Fruit fly (Drosophila melanogaster) whole organism, wandering third instar larva: ENCODE results near the gene CG4424.

ENCODE experiments used
- CG32264 ChIP-seq: fragments of 200-800 bp; sonication (Bioruptor generic); optimal IDR thresholded peaks from 2 replicates; lab custom pipeline; 2016; ENCODE audit warnings: missing biosample characterization, missing genetic modification characterization
- GATAd ChIP-seq: sonication (Bioruptor generic); optimal IDR thresholded peaks from 2 replicates; lab custom pipeline; 2016; ENCODE audit warnings: missing biosample characterization, missing genetic modification characterization
- Hr83 ChIP-seq: fragments of 200-300 bp; sonication (Bioruptor generic); optimal IDR thresholded peaks from 2 replicates; lab custom pipeline; 2016; ENCODE audit warnings: missing biosample characterization, mild to moderate bottlenecking, missing genetic modification characterization, moderate library complexity; ENCODE audit not compliant: poor library complexity, severe bottlenecking
- OdsH ChIP-seq: fragments of 200-800 bp; sonication (Bioruptor generic); optimal IDR thresholded peaks from 2 replicates; lab custom pipeline; 2016; ENCODE audit warnings: missing biosample characterization, mild to moderate bottlenecking, missing genetic modification characterization
- br ChIP-seq: fragments of 200-800 bp; sonication (Bioruptor generic); optimal IDR thresholded peaks from 2 replicates; lab custom pipeline; 2016; ENCODE audit warnings: missing biosample characterization, missing genetic modification characterization
- foxo ChIP-seq, 2 experiments: fragments of 200-800 bp; sonication (Bioruptor generic); optimal IDR thresholded peaks; 2 replicates in 1 of 2; 3 replicates in 1 of 2; lab custom pipeline; 2016 to 2017; ENCODE audit warnings: missing biosample characterization in 2 of 2, missing genetic modification characterization in 2 of 2
- fru ChIP-seq: fragments of 200-800 bp; sonication (Bioruptor generic); optimal IDR thresholded peaks from 3 replicates; lab custom pipeline; 2016; ENCODE audit warnings: missing biosample characterization, mild to moderate bottlenecking, missing genetic modification characterization
- jim ChIP-seq: fragments of 175-275, 200-325 bp; sonication (Bioruptor generic); optimal IDR thresholded peaks from 2 replicates; lab custom pipeline; 2016; ENCODE audit warnings: missing biosample characterization, mild to moderate bottlenecking, missing genetic modification characterization
- rgr ChIP-seq: fragments of 200-800 bp; sonication (Bioruptor generic); optimal IDR thresholded peaks from 3 replicates; lab custom pipeline; 2016; ENCODE audit warnings: missing biosample characterization, mild to moderate bottlenecking, missing genetic modification characterization
- sv ChIP-seq: fragments of 200-800 bp; sonication (Bioruptor generic); optimal IDR thresholded peaks from 3 replicates; lab custom pipeline; 2016; ENCODE audit warnings: missing biosample characterization, missing genetic modification characterization
- tai ChIP-seq: sonication (Bioruptor generic); optimal IDR thresholded peaks from 2 replicates; lab custom pipeline; 2016; ENCODE audit warnings: missing biosample characterization, missing genetic modification characterization

CG4424 gene

DNA sequence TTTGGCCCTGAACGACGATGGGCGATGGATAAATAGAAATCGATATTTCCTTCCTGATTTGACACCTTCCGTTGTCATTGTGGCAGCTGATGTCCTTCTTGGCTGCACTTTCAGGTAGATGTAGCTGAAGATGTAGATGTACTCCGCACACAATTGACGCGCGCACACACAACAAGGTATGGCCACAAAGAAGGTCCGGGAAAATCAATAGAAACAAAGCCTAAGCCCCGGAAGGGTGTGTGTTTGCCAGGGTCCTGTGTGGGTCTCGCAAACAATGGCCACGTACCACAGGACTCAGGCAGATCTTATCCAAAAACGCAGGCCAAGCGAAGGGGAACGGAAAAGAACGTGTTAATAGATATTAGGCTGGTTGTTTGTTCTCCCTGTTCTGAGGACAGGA is 32.4 kb downstream of the CG4424 start:
- no peak for TF ChIP-seq OdsH (GFP tag; lab: Kevin White, UChicago)

DNA sequence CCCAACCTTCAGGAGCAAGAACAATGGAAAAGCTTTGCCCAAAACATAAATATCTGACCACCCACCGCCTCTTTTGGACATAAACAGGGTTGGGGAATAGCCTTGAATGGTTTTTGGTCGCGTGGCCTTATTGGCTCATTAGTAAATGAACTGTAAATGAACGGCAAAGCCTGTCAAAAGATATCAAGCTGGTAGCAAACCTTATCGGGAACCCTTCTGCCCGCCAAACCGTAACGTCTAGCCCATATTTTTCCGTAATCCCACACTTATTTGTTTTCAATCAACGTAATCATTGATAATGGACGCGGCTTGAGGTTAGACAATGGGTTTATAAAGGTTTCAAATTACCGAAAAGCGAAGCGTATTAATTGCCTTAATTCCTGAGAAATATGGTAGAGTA is 42.5 kb downstream of the CG4424 start:
- no peak for TF ChIP-seq foxo (GFP tag; optimal IDR thresholded peaks at IDR 0.05; lab: Kevin White, UChicago)
- TF ChIP-seq GATAd (GFP tag; lab: Kevin White, UChicago) = no peak
- TF ChIP-seq Hr83 (GFP tag; lab: Kevin White, UChicago) = no peak
- TF ChIP-seq CG32264 = no peak
- TF ChIP-seq fru (GFP tag; lab: Kevin White, UChicago) = no peak
- no peak for TF ChIP-seq sv (GFP tag; lab: Kevin White, UChicago)
- TF ChIP-seq rgr (GFP tag; lab: Kevin White, UChicago) = no peak
- no peak for TF ChIP-seq br (GFP tag; lab: Kevin White, UChicago)
- no peak for TF ChIP-seq jim (GFP tag; lab: Kevin White, UChicago)
- no peak for TF ChIP-seq tai (GFP tag; lab: Kevin White, UChicago)
- TF ChIP-seq, all 38 proteins: peak for 0
